Fruit fly (Drosophila melanogaster) ovary, adult (tissue): ENCODE data around the gene Cyp6v1.
"Not testable (repeated sequence)": the region's sequence is repeated elsewhere in the genome, so short reads cannot be mapped to it uniquely, and the experiment has no call there.

Experiments
- CG17801 ChIP-seq: fragments of 200-800 bp; optimal IDR thresholded peaks from 2 replicates; lab custom pipeline; 2019; ENCODE audit warnings: missing biosample characterization, mild to moderate bottlenecking, missing genetic modification characterization, moderate library complexity; ENCODE audit not compliant: partially characterized antibody

The Cyp6v1 gene

DNA sequence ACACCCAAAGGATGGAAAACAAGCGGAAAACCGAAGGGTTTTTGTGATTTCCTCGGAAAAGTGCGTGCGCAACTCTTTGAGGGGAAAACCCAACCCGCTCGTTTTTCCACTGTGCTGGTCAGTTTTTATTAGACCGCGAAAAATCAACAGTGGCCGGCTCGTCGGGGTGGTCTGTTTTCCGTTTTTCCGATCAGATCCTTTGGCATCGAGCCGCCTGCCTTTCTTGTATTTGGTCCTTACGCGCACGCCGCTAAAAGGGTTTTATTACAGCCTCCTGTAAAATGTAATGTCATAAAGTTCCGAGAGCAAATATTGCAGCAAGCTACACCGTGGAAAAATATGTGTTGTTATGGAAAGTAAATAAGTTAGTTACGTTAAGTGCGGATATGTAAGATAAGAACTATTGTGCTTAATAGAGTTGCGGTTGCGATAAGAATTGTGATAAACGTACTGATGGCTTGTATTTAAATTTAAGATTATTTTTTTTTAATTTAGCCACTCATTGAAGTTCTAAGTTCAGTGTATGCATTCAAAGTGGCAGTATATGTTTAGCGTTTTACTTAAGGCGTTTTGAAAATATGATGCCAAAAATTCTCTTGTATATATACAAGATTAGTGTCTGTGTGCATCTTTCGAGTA lies 6.1 kb downstream of the Cyp6v1 start:
- TF ChIP-seq CG17801: no peak

DNA sequence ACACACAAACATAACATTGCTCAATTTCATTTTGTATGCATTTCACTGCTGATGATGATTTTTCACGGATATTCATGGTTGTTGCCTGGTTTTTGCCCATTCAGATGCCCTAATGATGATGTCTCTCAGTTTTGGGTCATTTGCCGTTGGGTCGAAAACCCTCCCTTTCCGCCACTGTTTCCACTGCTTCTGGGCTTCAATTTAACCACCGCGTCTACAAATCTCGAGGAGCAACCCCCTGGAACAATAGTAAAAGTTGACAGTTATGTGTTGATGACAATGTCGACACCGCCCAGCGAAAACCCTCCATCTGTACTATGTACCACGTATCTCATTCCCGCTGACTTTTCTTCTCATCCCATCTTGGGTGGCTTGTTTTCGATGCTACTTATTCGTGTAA lies 9.4 kb downstream of the Cyp6v1 start:
- no peak for TF ChIP-seq CG17801

DNA sequence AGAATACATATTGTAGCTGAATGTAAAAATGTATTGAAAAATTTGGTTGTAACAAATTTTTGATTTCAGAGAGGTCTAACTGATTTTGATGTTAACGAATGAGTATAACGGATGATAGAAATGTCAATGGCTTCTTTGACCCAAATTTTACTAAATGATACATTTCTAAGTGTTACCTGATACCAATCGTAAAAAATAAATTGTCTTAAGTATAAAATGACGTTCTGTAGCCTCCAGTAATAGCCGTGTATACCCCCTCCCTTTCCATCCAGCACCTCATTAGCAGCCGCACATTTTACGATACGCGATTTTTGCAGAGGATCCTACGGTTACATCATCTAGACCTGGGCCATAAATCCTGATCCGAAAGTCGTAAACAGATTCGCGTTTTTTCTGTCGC lies 20.0 kb downstream of the Cyp6v1 start, which contains the start of gene hydra:
Gene hydra, minus strand, starts transcription at position 101 of the 400 bp plus-strand sequence.
- TF ChIP-seq CG17801: not testable (repeated sequence)

DNA sequence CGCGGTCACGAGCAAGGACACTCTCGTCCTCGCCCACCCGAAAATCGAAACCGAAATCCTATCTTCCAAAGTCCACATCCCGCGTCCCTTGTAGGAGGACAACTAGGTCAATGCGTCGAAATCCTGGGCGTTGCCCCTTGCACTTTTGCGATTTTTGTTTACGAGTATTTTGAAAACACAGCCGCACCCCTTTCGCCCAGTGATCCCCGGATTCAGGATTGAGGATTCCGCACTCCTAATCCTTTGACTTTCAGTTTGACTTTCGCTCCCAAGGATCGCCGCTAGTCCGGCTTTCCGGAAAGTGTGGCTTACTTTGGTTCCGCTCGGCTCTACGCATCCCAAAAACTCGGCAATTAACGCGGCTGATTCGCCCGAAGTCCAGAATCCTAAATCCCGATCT lies 23.5 kb downstream of the Cyp6v1 start:
- no peak for TF ChIP-seq CG17801

DNA sequence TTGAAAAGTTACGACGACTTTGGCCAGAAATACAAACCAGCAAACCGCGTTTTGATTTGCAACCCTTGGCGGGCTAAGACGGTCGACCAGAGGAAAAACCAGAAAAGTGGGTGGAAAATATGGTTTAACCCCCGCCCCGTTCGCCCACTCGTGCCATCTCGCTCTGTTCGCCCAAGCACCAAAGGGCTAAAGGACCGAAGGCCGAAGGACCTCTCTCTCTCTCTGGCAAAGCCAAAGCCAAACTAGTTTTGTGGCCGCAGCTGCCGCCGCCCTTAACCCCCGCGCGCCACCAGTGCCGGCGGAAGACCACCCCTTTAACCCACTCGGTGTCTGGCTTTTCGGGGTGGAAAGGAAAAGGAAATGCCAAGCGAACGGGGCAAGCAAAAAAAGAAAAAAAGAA lies 30.3 kb downstream of the Cyp6v1 start:
- TF ChIP-seq CG17801: no peak

DNA sequence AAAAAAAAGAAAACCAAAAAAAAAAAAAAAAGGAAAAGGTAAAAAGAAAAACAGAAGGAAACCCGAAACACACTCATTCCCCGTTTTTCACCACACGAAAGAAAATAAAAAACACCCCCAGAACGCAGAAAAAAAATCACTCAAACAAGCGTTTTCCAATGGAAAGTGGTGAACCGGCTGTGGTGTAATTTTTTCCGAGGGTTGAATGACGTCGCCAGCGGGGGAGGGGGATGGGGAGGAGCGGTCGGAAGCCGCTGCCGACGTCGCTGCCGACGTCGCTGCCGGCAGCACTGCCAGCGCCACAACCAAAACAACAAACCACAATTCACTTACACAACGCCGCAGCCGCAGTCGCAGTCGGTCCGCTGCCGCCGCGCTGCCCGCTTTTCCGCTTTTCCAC lies 32.6 kb downstream of the Cyp6v1 start:
- no peak for TF ChIP-seq CG17801

DNA sequence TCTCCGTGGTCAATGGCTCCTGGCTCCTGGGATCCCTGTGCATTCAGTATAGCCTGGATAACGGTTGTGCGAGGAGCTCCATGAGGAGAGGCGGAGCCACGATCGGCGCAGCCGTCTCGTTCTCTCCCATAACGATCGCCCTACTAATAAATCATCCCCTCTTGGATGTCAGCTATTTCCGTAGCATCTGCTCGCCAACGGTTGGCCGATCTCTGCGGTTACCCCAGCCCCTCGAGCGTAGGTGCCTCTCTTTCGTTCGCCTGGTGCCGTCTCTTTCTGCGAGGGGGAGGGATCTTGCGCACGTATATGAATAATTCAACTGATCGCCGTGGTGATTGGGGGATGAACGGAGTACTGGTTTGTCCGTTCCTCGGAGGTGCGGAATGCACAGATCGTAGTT lies 33.5 kb downstream of the Cyp6v1 start, which contains the start of gene run:
Gene run, plus strand, starts transcription at position 217 of the 400 bp plus-strand sequence.
- no peak for TF ChIP-seq CG17801

DNA sequence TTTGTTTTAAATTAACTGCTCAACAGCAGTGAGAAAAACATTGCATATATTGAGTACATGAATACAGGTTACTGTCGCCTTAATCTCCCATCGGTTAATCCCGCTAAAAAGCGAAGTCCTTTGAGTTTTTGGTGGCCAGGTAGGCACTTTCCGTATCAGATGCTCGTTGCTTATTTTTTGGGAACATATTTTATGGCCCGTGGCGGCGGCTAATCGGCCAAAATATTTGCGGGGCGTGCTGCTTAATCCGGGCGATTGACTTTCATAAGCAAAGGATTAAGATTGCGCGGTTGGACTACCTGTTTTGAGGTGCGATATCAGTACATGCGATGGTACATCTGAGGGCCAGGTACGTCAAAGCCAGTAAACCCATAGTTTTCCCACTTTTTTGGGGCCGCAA lies 34.3 kb downstream of the Cyp6v1 start:
- TF ChIP-seq CG17801: no peak

DNA sequence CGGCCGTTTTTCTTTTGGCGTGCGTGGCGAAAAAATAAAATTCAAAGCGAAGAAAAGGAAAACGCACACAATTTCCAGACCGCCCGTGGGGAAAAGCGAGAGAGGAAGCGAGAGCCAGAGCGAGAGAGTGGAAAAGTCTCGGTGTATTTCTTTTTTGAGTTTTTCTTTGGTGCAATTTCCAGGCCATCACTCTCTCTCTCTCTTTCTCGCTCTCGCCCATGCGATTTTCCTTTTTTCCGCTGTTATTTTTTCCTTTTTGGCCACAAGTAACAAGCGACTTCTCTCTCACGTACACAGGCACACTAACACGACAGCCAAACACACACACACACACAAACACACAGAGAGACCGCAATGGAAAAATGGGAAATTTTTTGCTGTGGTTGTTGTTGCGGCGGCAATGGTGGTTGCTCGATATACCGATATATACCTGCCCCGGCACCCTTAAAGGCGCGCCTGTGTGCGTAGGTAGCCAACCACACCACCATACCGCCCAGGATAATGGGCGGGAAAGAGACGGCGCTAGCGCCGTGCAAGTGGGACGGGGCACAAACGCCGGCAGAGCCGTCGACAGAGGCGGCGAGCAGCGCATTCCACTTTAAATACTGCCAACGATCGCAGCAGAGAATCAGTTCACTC lies 37.0 kb downstream of the Cyp6v1 start:
- no peak for TF ChIP-seq CG17801

DNA sequence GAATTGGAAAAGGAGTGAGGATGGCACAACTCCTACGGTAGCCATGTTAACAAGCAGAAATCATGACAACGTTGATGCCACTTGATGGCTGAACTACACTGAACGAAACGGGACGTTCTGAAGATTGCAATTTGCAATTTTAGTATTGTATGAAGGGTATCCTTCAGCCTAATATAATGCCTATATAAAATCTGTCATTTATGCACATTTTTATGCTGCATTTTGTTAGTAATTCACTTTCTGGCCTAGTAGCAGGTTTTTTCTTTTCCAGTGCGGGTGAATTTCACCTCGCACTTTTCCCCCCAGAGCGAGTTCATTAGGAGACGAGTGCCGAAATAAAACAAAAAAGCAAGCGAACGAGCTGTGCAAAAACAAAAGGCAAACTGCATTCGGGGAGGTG lies 46.0 kb downstream of the Cyp6v1 start:
- TF ChIP-seq CG17801: no peak

DNA sequence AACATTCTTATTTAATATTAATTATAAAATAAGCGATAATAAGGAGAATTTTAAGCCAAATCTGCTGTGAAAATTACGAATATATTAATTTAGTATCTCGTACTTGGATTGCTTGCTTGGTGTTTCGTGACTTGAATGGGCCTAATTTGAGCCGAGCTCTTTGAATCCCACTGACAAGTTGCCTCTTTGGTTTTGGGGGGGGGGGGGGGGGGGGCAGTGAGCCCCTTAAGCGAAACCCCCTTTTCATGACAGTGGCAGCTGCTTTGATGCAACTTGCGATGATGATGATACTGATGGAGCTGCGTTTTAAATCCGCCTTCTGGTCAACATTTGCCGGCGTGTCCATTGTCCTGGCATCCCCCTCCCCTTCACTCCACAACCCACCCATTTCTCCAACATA lies 47.4 kb downstream of the Cyp6v1 start:
- no peak for TF ChIP-seq CG17801

DNA sequence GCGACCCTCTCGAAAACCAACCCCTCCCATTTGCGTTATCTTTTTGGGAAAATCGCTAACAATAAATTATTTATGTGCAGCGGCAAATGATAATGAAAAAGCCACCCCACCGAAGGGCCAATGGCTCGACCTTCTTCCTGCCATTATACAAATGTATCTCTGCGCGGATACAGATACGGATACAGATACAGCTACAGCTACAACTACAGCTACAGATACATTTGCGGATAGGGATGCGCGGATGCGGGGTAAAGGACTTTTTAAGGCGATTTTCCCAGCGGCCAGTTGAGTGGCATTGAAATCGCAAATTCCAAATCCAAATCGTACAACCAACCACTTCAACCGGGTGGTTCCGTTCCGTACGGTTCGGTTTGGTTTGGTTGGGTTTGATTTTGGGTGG lies 52.8 kb downstream of the Cyp6v1 start:
- TF ChIP-seq CG17801: no peak
